Fruit fly (Drosophila melanogaster) whole organism, embryonic: Measurements from ENCODE around the gene CG32573.

Experiments used
- Ada2b ChIP-seq: fragments of 200-800 bp; sonication (Bioruptor generic); IDR thresholded peaks from 2 replicates; pipeline ENCODE4 v1.3.6; 2022; ENCODE audit warnings: missing biosample characterization, missing genetic modification characterization
- Adf1 ChIP-seq: fragments of 200-800 bp; sonication (Bioruptor generic); IDR thresholded peaks from 2 replicates; pipeline ENCODE4 v1.3.6; 2022; ENCODE audit warnings: missing biosample characterization, missing genetic modification characterization
- B-H1 ChIP-seq: fragments of 200-800 bp; sonication (Bioruptor generic); IDR thresholded peaks from 3 replicates; pipeline ENCODE4 v1.3.6; 2022; ENCODE audit warnings: missing biosample characterization, missing genetic modification characterization
- CG10267 ChIP-seq: fragments of 200-800 bp; sonication (Bioruptor generic); optimal IDR thresholded peaks from 2 replicates; lab custom pipeline; 2018; ENCODE audit warnings: missing biosample characterization, mild to moderate bottlenecking, missing genetic modification characterization, moderate library complexity
- CG11398 ChIP-seq: fragments of 200-800 bp; sonication (Bioruptor generic); optimal IDR thresholded peaks from 2 replicates; lab custom pipeline; 2016; ENCODE audit warnings: missing biosample characterization, missing genetic modification characterization
- CG12659 ChIP-seq: fragments of 200-800 bp; sonication (Bioruptor generic); optimal IDR thresholded peaks from 3 replicates; lab custom pipeline; 2017; ENCODE audit warnings: mild to moderate bottlenecking, missing biosample characterization, missing genetic modification reagents, missing genetic modification characterization
- CG14860 ChIP-seq: fragments of 200-800 bp; sonication (Bioruptor generic); IDR thresholded peaks from 3 replicates; pipeline ENCODE4 v1.3.6; 2022; ENCODE audit warnings: missing biosample characterization, missing genetic modification characterization; ENCODE audit not compliant: partially characterized antibody
- CG15073 ChIP-seq: fragments of 200-800 bp; sonication (Bioruptor generic); optimal IDR thresholded peaks from 2 replicates; lab custom pipeline; 2016; ENCODE audit warnings: missing biosample characterization, missing genetic modification characterization
- CG15479 ChIP-seq: fragments of 200-800 bp; sonication (Bioruptor generic); optimal IDR thresholded peaks from 3 replicates; lab custom pipeline; 2019; ENCODE audit warnings: missing biosample characterization, mild to moderate bottlenecking, missing genetic modification characterization, moderate library complexity
- CG15514 ChIP-seq: fragments of 200-800 bp; sonication (Bioruptor generic); optimal IDR thresholded peaks from 3 replicates; lab custom pipeline; 2017; ENCODE audit warnings: missing biosample characterization, missing genetic modification characterization, mild to moderate bottlenecking, moderate library complexity, missing genetic modification reagents
- CG1603 ChIP-seq: fragments of 200-800 bp; sonication (Bioruptor generic); optimal IDR thresholded peaks from 2 replicates; lab custom pipeline; 2019; ENCODE audit warnings: missing biosample characterization, mild to moderate bottlenecking, missing genetic modification characterization, moderate library complexity
- CG16813 ChIP-seq: fragments of 200-800 bp; sonication (Bioruptor generic); IDR thresholded peaks from 3 replicates; pipeline ENCODE4 v1.3.6; 2022; ENCODE audit warnings: missing biosample characterization, missing genetic modification characterization; ENCODE audit not compliant: partially characterized antibody
- CG1832 ChIP-seq: fragments of 200-800 bp; sonication (Bioruptor generic); optimal IDR thresholded peaks from 2 replicates; lab custom pipeline; 2017; ENCODE audit warnings: missing biosample characterization, mild to moderate bottlenecking, missing genetic modification characterization, inconsistent platforms
- CG30403 ChIP-seq: fragments of 200-800 bp; sonication (Bioruptor generic); optimal IDR thresholded peaks from 3 replicates; lab custom pipeline; 2016; ENCODE audit warnings: missing biosample characterization, missing genetic modification characterization
- CG4424 ChIP-seq: fragments of 200-800 bp; sonication (Bioruptor generic); optimal IDR thresholded peaks from 3 replicates; lab custom pipeline; 2016; ENCODE audit warnings: missing biosample characterization, missing genetic modification characterization
- CG4730 ChIP-seq: fragments of 200-800 bp; sonication (Bioruptor generic); IDR thresholded peaks from 2 replicates; pipeline ENCODE4 v1.3.6; 2022; ENCODE audit warnings: missing biosample characterization, missing genetic modification characterization
- CG6765 ChIP-seq: fragments of 200-800 bp; sonication (Bioruptor generic); optimal IDR thresholded peaks from 3 replicates; lab custom pipeline; 2017; ENCODE audit warnings: missing biosample characterization, mild to moderate bottlenecking, missing genetic modification characterization
- CG8478 ChIP-seq: fragments of >200 bp; optimal IDR thresholded peaks from 2 replicates; lab custom pipeline; 2018
- CG8924 ChIP-seq: fragments of 200-800 bp; optimal IDR thresholded peaks from 3 replicates; lab custom pipeline; 2019; ENCODE audit warnings: missing biosample characterization, mild to moderate bottlenecking, missing genetic modification characterization, moderate library complexity
- CG9797 ChIP-seq: fragments of 200-800 bp; sonication (Bioruptor generic); optimal IDR thresholded peaks from 3 replicates; lab custom pipeline; 2018; ENCODE audit warnings: missing biosample characterization, mild to moderate bottlenecking, missing genetic modification characterization
- D19A ChIP-seq: fragments of 200-800 bp; optimal IDR thresholded peaks from 3 replicates; lab custom pipeline; 2019; ENCODE audit warnings: missing biosample characterization, mild to moderate bottlenecking, missing genetic modification characterization, moderate library complexity
- Dp ChIP-seq: fragments of 200-800 bp; sonication (Bioruptor generic); optimal IDR thresholded peaks from 2 replicates; lab custom pipeline; 2018; ENCODE audit warnings: missing biosample characterization, mild to moderate bottlenecking, missing genetic modification characterization, moderate library complexity
- Dref ChIP-seq: fragments of 200-800 bp; sonication (Bioruptor generic); IDR thresholded peaks from 2 replicates; pipeline ENCODE4 v1.3.6; 2022; ENCODE audit warnings: missing biosample characterization, missing genetic modification characterization
- E2f2 ChIP-seq: fragments of 200-800 bp; sonication (Bioruptor generic); IDR thresholded peaks from 2 replicates; pipeline ENCODE4 v1.3.6; 2022; ENCODE audit warnings: missing biosample characterization, missing genetic modification characterization
- Ets65A ChIP-seq: fragments of 200-800 bp; sonication (Bioruptor generic); peaks from one replicate; lab custom pipeline; 2016; ENCODE audit warnings: missing biosample characterization, missing genetic modification characterization
- GATAe ChIP-seq: fragments of 200-800 bp; sonication (Bioruptor generic); conservative IDR thresholded peaks from 2 replicates; pipeline ENCODE4 v1.3.6; 2022; ENCODE audit warnings: missing biosample characterization, missing genetic modification characterization
- Jarid2 ChIP-seq: fragments of 200-800 bp; sonication (Bioruptor generic); optimal IDR thresholded peaks from 3 replicates; lab custom pipeline; 2017; ENCODE audit warnings: mild to moderate bottlenecking, missing biosample characterization, missing genetic modification reagents, missing genetic modification characterization
- Lim3 ChIP-seq: fragments of 200-800 bp; sonication (Bioruptor generic); IDR thresholded peaks from 2 replicates; pipeline ENCODE4 v1.3.6; 2022; ENCODE audit warnings: missing biosample characterization, missing genetic modification characterization
- Med ChIP-seq: fragments of 200-800 bp; sonication (Bioruptor generic); peaks from one replicate; lab custom pipeline; 2016; ENCODE audit warnings: missing biosample characterization, missing genetic modification characterization, mild to moderate bottlenecking, inconsistent platforms, moderate library complexity
- Spps ChIP-seq: fragments of 200-800 bp; sonication (Bioruptor generic); optimal IDR thresholded peaks from 2 replicates; lab custom pipeline; 2018; ENCODE audit warnings: missing biosample characterization, mild to moderate bottlenecking, missing genetic modification characterization
- Tbp ChIP-seq: fragments of >200 bp; optimal IDR thresholded peaks from 2 replicates; lab custom pipeline; 2018; ENCODE audit warnings: missing biosample characterization, missing genetic modification characterization
- Vsx1 ChIP-seq: fragments of 200-800 bp; sonication (Bioruptor generic); optimal IDR thresholded peaks from 2 replicates; lab custom pipeline; 2017; ENCODE audit warnings: missing biosample characterization, mild to moderate bottlenecking, missing genetic modification characterization, missing genetic modification reagents
- chinmo ChIP-seq: fragments of 200-800 bp; sonication (Bioruptor generic); IDR thresholded peaks from 4 replicates; pipeline ENCODE4 v1.3.6; 2022; ENCODE audit warnings: missing biosample characterization, missing genetic modification characterization; ENCODE audit not compliant: partially characterized antibody
- chm ChIP-seq: fragments of 200-800 bp; sonication (Bioruptor generic); IDR thresholded peaks from 2 replicates; pipeline ENCODE4 v1.3.6; 2022; ENCODE audit warnings: missing biosample characterization, missing genetic modification characterization
- ci ChIP-seq: fragments of 200-800 bp; sonication (Bioruptor generic); IDR thresholded peaks from 3 replicates; pipeline ENCODE4 v1.3.6; 2022; ENCODE audit warnings: missing biosample characterization, missing genetic modification characterization
- crol ChIP-seq: fragments of 200-800 bp; sonication (Bioruptor generic); IDR thresholded peaks from 2 replicates; pipeline ENCODE4 v1.3.6; 2022; ENCODE audit warnings: missing biosample characterization, missing genetic modification characterization
- emc ChIP-seq: fragments of 200-800 bp; sonication (Bioruptor generic); optimal IDR thresholded peaks from 2 replicates; lab custom pipeline; 2016; ENCODE audit warnings: missing biosample characterization, missing genetic modification characterization
- gfzf ChIP-seq: fragments of 200-800 bp; sonication (Bioruptor generic); optimal IDR thresholded peaks from 2 replicates; lab custom pipeline; 2016; ENCODE audit warnings: missing biosample characterization, mild to moderate bottlenecking, missing genetic modification characterization, moderate library complexity
- inv ChIP-seq: fragments of 200-800 bp; sonication (Bioruptor generic); IDR thresholded peaks from 2 replicates; pipeline ENCODE4 v1.3.6; 2022; ENCODE audit warnings: missing biosample characterization, missing genetic modification characterization; ENCODE audit not compliant: partially characterized antibody
- jigr1 ChIP-seq: fragments of 200-800 bp; sonication (Bioruptor generic); IDR thresholded peaks from 3 replicates; pipeline ENCODE4 v1.3.6; 2022; ENCODE audit warnings: missing biosample characterization, missing genetic modification characterization
- kah ChIP-seq: fragments of 200-800 bp; sonication (Bioruptor generic); optimal IDR thresholded peaks from 2 replicates; lab custom pipeline; 2018; ENCODE audit warnings: missing biosample characterization, mild to moderate bottlenecking, missing genetic modification characterization
- maf-S ChIP-seq: fragments of 200-800 bp; sonication (Bioruptor generic); optimal IDR thresholded peaks from 2 replicates; lab custom pipeline; 2016; ENCODE audit warnings: missing biosample characterization, missing genetic modification characterization
- oc ChIP-seq: fragments of 200-800 bp; sonication (Bioruptor generic); optimal IDR thresholded peaks from 2 replicates; lab custom pipeline; 2018; ENCODE audit warnings: missing biosample characterization, mild to moderate bottlenecking, missing genetic modification characterization, moderate library complexity
- onecut ChIP-seq: fragments of 200-800 bp; sonication (Bioruptor generic); IDR thresholded peaks from 2 replicates; pipeline ENCODE4 v1.3.6; 2022; ENCODE audit warnings: missing biosample characterization, missing genetic modification characterization
- pzg ChIP-seq: fragments of 200-800 bp; sonication (Bioruptor generic); optimal IDR thresholded peaks from 3 replicates; lab custom pipeline; 2018; ENCODE audit warnings: missing biosample characterization, mild to moderate bottlenecking, missing genetic modification characterization, moderate library complexity
- schlank ChIP-seq: fragments of 200-800 bp; sonication (Bioruptor generic); optimal IDR thresholded peaks from 2 replicates; lab custom pipeline; 2018; ENCODE audit warnings: missing biosample characterization, mild to moderate bottlenecking, missing genetic modification characterization
- sens ChIP-seq: fragments of 200-800 bp; sonication (Bioruptor generic); peaks from one replicate; lab custom pipeline; 2016; ENCODE audit warnings: missing biosample characterization, missing genetic modification characterization
- sna ChIP-seq: fragments of 200-800 bp; sonication (Bioruptor generic); IDR thresholded peaks from 2 replicates; pipeline ENCODE4 v1.3.6; 2022; ENCODE audit warnings: missing biosample characterization, missing genetic modification characterization; ENCODE audit not compliant: partially characterized antibody
- stwl ChIP-seq: fragments of 200-800 bp; sonication (Bioruptor generic); optimal IDR thresholded peaks from 3 replicates; lab custom pipeline; 2018; ENCODE audit warnings: missing biosample characterization, mild to moderate bottlenecking, missing genetic modification characterization, moderate library complexity
- tll ChIP-seq, 2 experiments: fragments of 200-800 bp in 1 of 2; fragments of >200 bp in 1 of 2; sonication (Bioruptor generic) in 1 of 2; optimal IDR thresholded peaks; 2 replicates each; lab custom pipeline; 2017 to 2019; ENCODE audit warnings: missing biosample characterization in 2 of 2, missing genetic modification characterization in 2 of 2, mild to moderate bottlenecking in 1 of 2, moderate library complexity in 1 of 2
- z ChIP-seq: fragments of 200-800 bp; sonication (Bioruptor generic); IDR thresholded peaks from 3 replicates; pipeline ENCODE4 v1.3.6; 2022; ENCODE audit warnings: missing biosample characterization, missing genetic modification characterization

CG32573 gene

DNA sequence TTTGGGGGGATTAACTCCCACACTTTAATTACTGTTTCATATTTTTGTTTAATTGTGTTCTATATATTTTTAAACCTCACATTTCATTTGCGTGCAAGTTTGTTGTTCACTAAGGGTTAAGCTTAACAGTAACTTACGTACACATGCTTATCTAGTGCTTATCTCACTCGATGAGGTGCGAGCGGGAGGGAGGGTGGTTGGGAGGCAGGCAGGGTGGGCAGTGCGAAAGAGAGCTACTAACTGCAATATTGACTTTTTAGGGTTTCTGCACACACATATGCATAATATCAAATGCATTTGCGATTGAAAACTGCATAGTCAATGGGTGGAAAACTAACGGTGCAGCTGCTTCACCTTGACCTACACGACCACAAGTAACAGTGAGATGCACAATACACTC is 43.3 kb downstream of the CG32573 start:
- peak; percentile 68 for TF ChIP-seq GATAe
- TF ChIP-seq Ada2b (GFP tag; lab: Robert Waterston, UW), result 0 out of 2 replicates have a peak, but pooled peaks have one; percentile 4
- TF ChIP-seq CG16813, result no peak
- no peak for TF ChIP-seq D19A (tag; lab: Kevin White, UChicago)
- no peak for TF ChIP-seq CG11398
- TF ChIP-seq CG10267 (tag; lab: Kevin White, UChicago), result no peak
- TF ChIP-seq oc (tag; lab: Kevin White, UChicago), result no peak
- peak; percentile 13 for TF ChIP-seq CG1832
- TF ChIP-seq CG30403 (GFP tag; lab: Kevin White, UChicago), result no peak
- TF ChIP-seq onecut, result no peak
- no peak for TF ChIP-seq tll (GFP tag; optimal IDR thresholded peaks at IDR 0.05; lab: Kevin White, UChicago)
- TF ChIP-seq crol (GFP tag; lab: Robert Waterston, UW), result peak; percentile 51
- TF ChIP-seq, all 482 proteins: peak for 4

DNA sequence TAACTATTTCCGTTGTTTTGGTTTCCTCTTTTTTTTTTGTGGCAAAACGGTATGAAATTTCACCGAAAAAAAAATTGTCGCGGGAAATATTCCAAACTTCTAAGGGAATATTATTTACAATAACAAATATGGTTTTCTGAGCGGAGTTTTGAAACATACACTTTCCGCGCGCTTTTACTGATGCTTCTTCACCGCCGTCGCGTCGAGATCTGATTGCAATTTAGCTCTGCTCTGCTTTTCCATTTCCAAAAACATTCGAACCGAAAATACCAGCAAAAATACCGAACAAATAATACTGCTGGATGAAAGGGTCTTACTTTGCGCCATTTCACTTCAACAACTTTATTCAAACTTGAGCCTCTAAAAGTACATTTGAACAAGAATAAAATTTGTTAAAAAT is 43.8 kb downstream of the CG32573 start, which contains the start of gene Septin4:
TSS of gene Septin4 (minus strand) at position 215 of the 400 bp plus-strand sequence.
- TF ChIP-seq Vsx1 (GFP tag; lab: Kevin White, UChicago) (no peak), Spps (tag; lab: Kevin White, UChicago) (no peak), B-H1 (GFP tag; lab: Robert Waterston, UW) (no peak), CG8924 (tag; lab: Kevin White, UChicago) (peak; percentile 21), maf-S (no peak), inv (GFP tag; lab: Robert Waterston, UW) (no peak), CG14860 (GFP tag; lab: Robert Waterston, UW) (no peak), Dref (GFP tag; lab: Robert Waterston, UW) (0 out of 2 replicates have a peak, but pooled peaks have one; percentile 17), gfzf (peak; percentile 50), Tbp (no peak), chinmo (GFP tag; lab: Robert Waterston, UW) (peak; percentile 65; the same call in 1 of the 4 replicates), CG12659 (peak; percentile 16), CG1603 (tag; lab: Kevin White, UChicago) (peak; percentile 19), CG4424 (GFP tag; lab: Kevin White, UChicago) (no peak), sens (GFP tag; lab: Kevin White, UChicago) (peak; percentile 19), Jarid2 (GFP tag; lab: Kevin White, UChicago) (peak; percentile 74), pzg (GFP tag; lab: Kevin White, UChicago) (peak; percentile 36), kah (no peak), ci (GFP tag; lab: Robert Waterston, UW) (peak; percentile 28; the same call in 1 of the 3 replicates), stwl (peak; percentile 14), Lim3 (no peak), emc (GFP tag; lab: Kevin White, UChicago) (no peak), chm (peak; percentile 48; the same call in 1 of the 2 replicates), CG9797 (GFP tag; lab: Kevin White, UChicago) (peak; percentile 33), z (GFP tag; lab: Robert Waterston, UW) (no peak), CG6765 (GFP tag; lab: Kevin White, UChicago) (no peak), Ets65A (GFP tag; lab: Kevin White, UChicago) (peak; percentile 56), E2f2 (GFP tag; lab: Robert Waterston, UW) (peak; percentile 67), CG15073 (no peak), Dp (GFP tag; lab: Kevin White, UChicago) (peak; percentile 65), CG4730 (GFP tag; lab: Robert Waterston, UW) (no peak), CG8478 (lab: Kevin White, UChicago) (no peak), sna (no peak), Adf1 (GFP tag; lab: Robert Waterston, UW) (peak; percentile 20; the same call in 1 of the 2 replicates), Med (GFP tag; lab: Kevin White, UChicago) (peak; percentile 56), schlank (tag; lab: Kevin White, UChicago) (no peak), CG15479 (GFP tag; lab: Kevin White, UChicago) (no peak), jigr1 (GFP tag; lab: Robert Waterston, UW) (no peak), CG15514 (GFP tag; lab: Kevin White, UChicago) (peak; percentile 32)
